Fruit fly (Drosophila melanogaster) whole organism, wandering third instar larva: ENCODE data around the gene CSN6.

ENCODE experiments used
- Abd-B ChIP-seq: fragments of >200 bp; optimal IDR thresholded peaks from 2 replicates; lab custom pipeline; 2017; ENCODE audit warnings: missing biosample characterization, missing genetic modification characterization
- CG9705 ChIP-seq: fragments of 200-800 bp; sonication (Bioruptor generic); optimal IDR thresholded peaks from 2 replicates; lab custom pipeline; 2018; ENCODE audit warnings: missing biosample characterization, mild to moderate bottlenecking, missing genetic modification characterization
- GATAd ChIP-seq: sonication (Bioruptor generic); optimal IDR thresholded peaks from 2 replicates; lab custom pipeline; 2016; ENCODE audit warnings: missing biosample characterization, missing genetic modification characterization
- Hr78 ChIP-seq: fragments of >200 bp; optimal IDR thresholded peaks from 2 replicates; lab custom pipeline; 2017; ENCODE audit warnings: missing biosample characterization, missing genetic modification characterization
- Mio ChIP-seq: sonication (Bioruptor generic); optimal IDR thresholded peaks from 2 replicates; lab custom pipeline; 2016; ENCODE audit warnings: missing biosample characterization, missing genetic modification characterization
- Rel ChIP-seq, 2 experiments: fragments of 200-800 bp; sonication (Bioruptor generic) in 1 of 2; optimal IDR thresholded peaks; 2 replicates in 1 of 2; 3 replicates in 1 of 2; lab custom pipeline; 2016 to 2019; ENCODE audit warnings: mild to moderate bottlenecking in 2 of 2, missing biosample characterization in 2 of 2, missing genetic modification characterization in 2 of 2, moderate library complexity in 1 of 2
- Sp1 ChIP-seq: fragments of 200-800 bp; sonication (Bioruptor generic); optimal IDR thresholded peaks from 3 replicates; lab custom pipeline; 2019; ENCODE audit warnings: missing biosample characterization, mild to moderate bottlenecking, missing genetic modification characterization, moderate library complexity
- br ChIP-seq: fragments of 200-800 bp; sonication (Bioruptor generic); optimal IDR thresholded peaks from 2 replicates; lab custom pipeline; 2016; ENCODE audit warnings: missing biosample characterization, missing genetic modification characterization
- ey ChIP-seq: fragments of 200-800 bp; sonication (Bioruptor generic); optimal IDR thresholded peaks from 2 replicates; lab custom pipeline; 2016; ENCODE audit warnings: missing biosample characterization, missing genetic modification characterization
- pan ChIP-seq: fragments of >200 bp; optimal IDR thresholded peaks from 2 replicates; lab custom pipeline; 2017
- psq ChIP-seq: fragments of 200-800 bp; sonication (Bioruptor generic); optimal IDR thresholded peaks from 3 replicates; lab custom pipeline; 2017; ENCODE audit warnings: missing biosample characterization, mild to moderate bottlenecking, missing genetic modification characterization, moderate library complexity
- sv ChIP-seq: fragments of 200-800 bp; sonication (Bioruptor generic); optimal IDR thresholded peaks from 3 replicates; lab custom pipeline; 2016; ENCODE audit warnings: missing biosample characterization, missing genetic modification characterization
- usp ChIP-seq: fragments of >200 bp; optimal IDR thresholded peaks from 2 replicates; lab custom pipeline; 2017; ENCODE audit warnings: missing biosample characterization, missing genetic modification characterization
- woc ChIP-seq: sonication (Bioruptor generic); optimal IDR thresholded peaks from 2 replicates; lab custom pipeline; 2016; ENCODE audit warnings: missing biosample characterization, mild to moderate bottlenecking, missing genetic modification characterization

dm6 chr3R:22625514-22626333, 45.2 kb downstream of the CSN6 start:
- TF ChIP-seq sv (GFP tag; lab: Kevin White, UChicago), result no peak
- no peak for TF ChIP-seq Hr78 (GFP tag; lab: Kevin White, UChicago)
- TF ChIP-seq pan, result no peak
- peak; percentile 62 for TF ChIP-seq ey
- TF ChIP-seq Sp1 (GFP tag; lab: Kevin White, UChicago), result peak; percentile 75
- TF ChIP-seq Mio (GFP tag; lab: Kevin White, UChicago), result no peak
- no peak for TF ChIP-seq Rel (GFP tag; optimal IDR thresholded peaks at IDR 0.05; lab: Kevin White, UChicago)
- peak; percentile 89 for TF ChIP-seq Rel (tag; optimal IDR thresholded peaks at IDR 0.05; lab: Kevin White, UChicago)
- TF ChIP-seq GATAd (GFP tag; lab: Kevin White, UChicago), result no peak
- no peak for TF ChIP-seq Abd-B (GFP tag; lab: Kevin White, UChicago)
- TF ChIP-seq psq (GFP tag; lab: Kevin White, UChicago), result peak; percentile 49
- TF ChIP-seq CG9705, result no peak
- no peak for TF ChIP-seq usp (GFP tag; lab: Kevin White, UChicago)
- TF ChIP-seq woc (GFP tag; lab: Kevin White, UChicago), result no peak
- no peak for TF ChIP-seq br (GFP tag; lab: Kevin White, UChicago)
